Comparison of ENCODE assay signal across 1 fruit fly cellular context in the genomic region with DNA sequence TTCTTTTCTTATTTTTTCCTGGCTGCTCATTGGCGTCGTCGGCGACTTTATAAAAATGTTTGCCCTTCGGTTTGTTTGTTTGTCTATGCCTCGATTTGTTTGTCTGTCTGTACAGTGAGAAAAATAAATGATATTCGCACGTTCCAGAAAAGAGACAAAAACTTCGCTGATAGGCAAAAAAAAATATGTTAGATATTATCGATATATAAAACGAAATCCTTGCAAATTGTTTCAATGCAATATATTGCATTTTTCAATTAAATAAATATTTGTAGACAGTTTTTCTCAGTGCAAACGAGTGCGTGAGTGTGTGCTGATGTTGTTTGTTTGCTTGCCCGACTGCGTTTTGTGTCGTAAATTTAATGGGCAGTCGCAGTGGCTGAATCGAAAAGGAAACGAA.
TF ChIP-seq lines count a peak whose summit lies in the region.

No protein-coding gene starts in this region.

TF ChIP-seq in whole organism, embryonic, 481 proteins besides CTCF, POLR2A, EP300 and RAD21 (continued from another document and continues in another):
- TF ChIP-seq zen (tag; optimal IDR thresholded peaks at IDR 0.05; lab: Kevin White, UChicago) (peak; percentile 93), CG8359 (GFP tag; optimal IDR thresholded peaks at IDR 0.05; lab: Kevin White, UChicago; ENCODE audit: borderline replicate concordance) (peak; percentile 59), exex (tag; optimal IDR thresholded peaks at IDR 0.05; lab: Kevin White, UChicago) (no peak), CG3838 (GFP tag; optimal IDR thresholded peaks at IDR 0.05; lab: Kevin White, UChicago) (peak; percentile 16), pzg (GFP tag; optimal IDR thresholded peaks at IDR 0.05; lab: Kevin White, UChicago) (no peak), CG11696 (GFP tag; IDR thresholded peaks at IDR 0.05; lab: Robert Waterston, UW) (no peak), tna (GFP tag; IDR thresholded peaks at IDR 0.05; lab: Robert Waterston, UW; ENCODE audit: partially characterized antibody) (no peak), hkb (optimal IDR thresholded peaks at IDR 0.05; lab: Kevin White, UChicago) (no peak), hkb (GFP tag; IDR thresholded peaks at IDR 0.05; lab: Robert Waterston, UW) (0 out of 2 replicates have a peak, but pooled peaks have one; percentile 29), CG4854 (GFP tag; optimal IDR thresholded peaks at IDR 0.05; lab: Kevin White, UChicago) (no peak), hth (optimal IDR thresholded peaks at IDR 0.05; lab: Kevin White, UChicago) (no peak), CG8089 (GFP tag; optimal IDR thresholded peaks at IDR 0.05; lab: Kevin White, UChicago) (no peak), hb (GFP tag; IDR thresholded peaks at IDR 0.05; lab: Robert Waterston, UW; ENCODE audit: partially characterized antibody) (no peak), pita (GFP tag; optimal IDR thresholded peaks at IDR 0.05; lab: Kevin White, UChicago) (no peak), ranshi (GFP tag; IDR thresholded peaks at IDR 0.05; lab: Robert Waterston, UW) (peak; percentile 39; the same call in 1 of the 2 replicates), ttk (GFP tag; IDR thresholded peaks at IDR 0.05; lab: Robert Waterston, UW) (no peak), schlank (tag; optimal IDR thresholded peaks at IDR 0.05; lab: Kevin White, UChicago) (no peak), HLH4C (GFP tag; IDR thresholded peaks at IDR 0.05; lab: Robert Waterston, UW; ENCODE audit: partially characterized antibody) (no peak), cato (GFP tag; optimal IDR thresholded peaks at IDR 0.05; lab: Kevin White, UChicago; ENCODE audit: borderline replicate concordance) (peak; percentile 30), Spps (tag; optimal IDR thresholded peaks at IDR 0.05; lab: Kevin White, UChicago) (peak; percentile 62), kay (GFP tag; optimal IDR thresholded peaks at IDR 0.05; lab: Kevin White, UChicago) (no peak), gce (GFP tag; IDR thresholded peaks at IDR 0.05; lab: Robert Waterston, UW) (no peak), CG17568 (GFP tag; optimal IDR thresholded peaks at IDR 0.05; lab: Kevin White, UChicago) (peak; percentile 43), ATbp (GFP tag; optimal IDR thresholded peaks at IDR 0.05; lab: Kevin White, UChicago) (peak; percentile 44), CG8944 (GFP tag; optimal IDR thresholded peaks at IDR 0.05; lab: Kevin White, UChicago) (peak; percentile 45), az2 (GFP tag; optimal IDR thresholded peaks at IDR 0.05; lab: Kevin White, UChicago) (peak; percentile 69), ac (GFP tag; optimal IDR thresholded peaks at IDR 0.05; lab: Kevin White, UChicago) (peak; percentile 85), B-H1 (GFP tag; IDR thresholded peaks at IDR 0.05; lab: Robert Waterston, UW) (no peak), ab (GFP tag; optimal IDR thresholded peaks at IDR 0.05; lab: Kevin White, UChicago) (no peak), Gsc (GFP tag; IDR thresholded peaks at IDR 0.05; lab: Robert Waterston, UW) (no peak), Lpt (GFP tag; optimal IDR thresholded peaks at IDR 0.05; lab: Kevin White, UChicago) (no peak), mam (GFP tag; optimal IDR thresholded peaks at IDR 0.05; lab: Kevin White, UChicago) (peak; percentile 19), tgo (GFP tag; IDR thresholded peaks at IDR 0.05; lab: Robert Waterston, UW) (peak; percentile 43; the same call in 2 of the 3 replicates), CG18262 (tag; optimal IDR thresholded peaks at IDR 0.05; lab: Kevin White, UChicago) (peak; percentile 80), slbo (GFP tag; IDR thresholded peaks at IDR 0.05; lab: Robert Waterston, UW) (0 out of 2 replicates have a peak, but pooled peaks have one; percentile 28), CG1603 (tag; optimal IDR thresholded peaks at IDR 0.05; lab: Kevin White, UChicago) (peak; percentile 72), Hmx (GFP tag; optimal IDR thresholded peaks at IDR 0.05; lab: Kevin White, UChicago) (no peak), CG4282 (GFP tag; optimal IDR thresholded peaks at IDR 0.05; lab: Kevin White, UChicago) (no peak), Blimp-1 (GFP tag; optimal IDR thresholded peaks at IDR 0.05; lab: Kevin White, UChicago) (peak; percentile 70), CG32772 (GFP tag; IDR thresholded peaks at IDR 0.05; lab: Robert Waterston, UW) (peak; percentile 39), lov (optimal IDR thresholded peaks at IDR 0.05; lab: Kevin White, UChicago) (no peak), lov (GFP tag; IDR thresholded peaks at IDR 0.05; lab: Robert Waterston, UW) (peak; percentile 65; the same call in 1 of the 3 replicates), C15 (GFP tag; IDR thresholded peaks at IDR 0.05; lab: Robert Waterston, UW) (no peak), CkIIα-i1 (GFP tag; IDR thresholded peaks at IDR 0.05; lab: Robert Waterston, UW) (no peak), fd96Cb (tag; optimal IDR thresholded peaks at IDR 0.05; lab: Kevin White, UChicago) (peak; percentile 70), Atf3 (GFP tag; optimal IDR thresholded peaks at IDR 0.05; lab: Kevin White, UChicago) (peak; percentile 38), Mes4 (GFP tag; optimal IDR thresholded peaks at IDR 0.05; lab: Kevin White, UChicago) (peak; percentile 31), Neu2 (GFP tag; optimal IDR thresholded peaks at IDR 0.05; lab: Kevin White, UChicago; ENCODE audit: borderline replicate concordance) (no peak), CG31441 (GFP tag; IDR thresholded peaks at IDR 0.05; lab: Robert Waterston, UW) (peak; percentile 74), usp (GFP tag; optimal IDR thresholded peaks at IDR 0.05; lab: Kevin White, UChicago) (no peak), CG5953 (GFP tag; IDR thresholded peaks at IDR 0.05; lab: Robert Waterston, UW) (no peak), pan (optimal IDR thresholded peaks at IDR 0.05; lab: Kevin White, UChicago) (no peak), pan (GFP tag; optimal IDR thresholded peaks at IDR 0.05 in 1 of 2, IDR thresholded peaks at IDR 0.05 in 1 of 2) (peak in 1 of 2 experiments; percentile 26), sisA (GFP tag; IDR thresholded peaks at IDR 0.05; lab: Robert Waterston, UW) (peak; percentile 39; the same call in 1 of the 2 replicates), CG3281 (GFP tag; optimal IDR thresholded peaks at IDR 0.05; lab: Kevin White, UChicago) (peak; percentile 27), CG31365 (tag; optimal IDR thresholded peaks at IDR 0.05; lab: Kevin White, UChicago) (no peak), otp (GFP tag; IDR thresholded peaks at IDR 0.05; lab: Robert Waterston, UW) (peak; percentile 48; the same call in 1 of the 3 replicates), insv (GFP tag; optimal IDR thresholded peaks at IDR 0.05; lab: Kevin White, UChicago) (no peak), CG8290 (GFP tag; optimal IDR thresholded peaks at IDR 0.05; lab: Kevin White, UChicago) (peak; percentile 30), CG8290 (tag; optimal IDR thresholded peaks at IDR 0.05; lab: Kevin White, UChicago) (peak in 1 of 2 experiments; percentile 8), vvl (GFP tag; IDR thresholded peaks at IDR 0.05; lab: Robert Waterston, UW) (peak; percentile 59), CG43689 (GFP tag; IDR thresholded peaks at IDR 0.05; lab: Robert Waterston, UW) (no peak), Optix (GFP tag; IDR thresholded peaks at IDR 0.05; lab: Robert Waterston, UW) (no peak), slou (GFP tag; optimal IDR thresholded peaks at IDR 0.05; lab: Kevin White, UChicago) (peak; percentile 35), Aef1 (GFP tag; IDR thresholded peaks at IDR 0.05; lab: Robert Waterston, UW) (no peak), bab2 (GFP tag; optimal IDR thresholded peaks at IDR 0.05; lab: Kevin White, UChicago) (peak; percentile 43), CG18619 (GFP tag; optimal IDR thresholded peaks at IDR 0.05; lab: Kevin White, UChicago) (peak; percentile 44), CG18011 (GFP tag; optimal IDR thresholded peaks at IDR 0.05; lab: Kevin White, UChicago) (no peak), CG17829 (tag; optimal IDR thresholded peaks at IDR 0.05; lab: Kevin White, UChicago) (peak; percentile 74), mirr (GFP tag; optimal IDR thresholded peaks at IDR 0.05; lab: Kevin White, UChicago) (no peak), CG11398 (GFP tag; optimal IDR thresholded peaks at IDR 0.05; lab: Kevin White, UChicago) (peak; percentile 24), Sry-δ (GFP tag; optimal IDR thresholded peaks at IDR 0.05; lab: Kevin White, UChicago) (no peak), aop (GFP tag; IDR thresholded peaks at IDR 0.05; lab: Robert Waterston, UW) (no peak), fd64A (GFP tag; optimal IDR thresholded peaks at IDR 0.05; lab: Kevin White, UChicago) (no peak), dimm (GFP tag; IDR thresholded peaks at IDR 0.05; lab: Robert Waterston, UW) (no peak), CG14050 (GFP tag; IDR thresholded peaks at IDR 0.05; lab: Robert Waterston, UW) (no peak), CG42726 (GFP tag; IDR thresholded peaks at IDR 0.05; lab: Robert Waterston, UW; ENCODE audit: partially characterized antibody) (no peak), CG17328 (GFP tag; IDR thresholded peaks at IDR 0.05; lab: Robert Waterston, UW) (peak; percentile 60), Bdp1 (GFP tag; optimal IDR thresholded peaks at IDR 0.05; lab: Kevin White, UChicago) (peak; percentile 38), HHEX (GFP tag; optimal IDR thresholded peaks at IDR 0.05; lab: Kevin White, UChicago) (peak; percentile 44), CG1529 (GFP tag; optimal IDR thresholded peaks at IDR 0.05; lab: Kevin White, UChicago) (peak; percentile 59), CG16815 (GFP tag; optimal IDR thresholded peaks at IDR 0.05; lab: Kevin White, UChicago) (peak; percentile 68), nerfin-1 (tag; optimal IDR thresholded peaks at IDR 0.05; lab: Kevin White, UChicago) (peak; percentile 61), CG6689 (GFP tag; IDR thresholded peaks at IDR 0.05; lab: Robert Waterston, UW) (peak; percentile 58), jumu (GFP tag; optimal IDR thresholded peaks at IDR 0.05; lab: Kevin White, UChicago) (peak; percentile 15), Vsx1 (GFP tag; optimal IDR thresholded peaks at IDR 0.05; lab: Kevin White, UChicago) (peak; percentile 30), CG6175 (GFP tag; IDR thresholded peaks at IDR 0.05; lab: Robert Waterston, UW) (no peak), Ets65A (GFP tag; lab: Kevin White, UChicago) (no peak), prd (optimal IDR thresholded peaks at IDR 0.05; lab: Kevin White, UChicago) (no peak), prd (GFP tag; IDR thresholded peaks at IDR 0.05; lab: Robert Waterston, UW) (peak; percentile 85), Fer2 (tag; optimal IDR thresholded peaks at IDR 0.05; lab: Kevin White, UChicago) (no peak), dysf (GFP tag; IDR thresholded peaks at IDR 0.05; lab: Robert Waterston, UW) (0 out of 3 replicates have a peak, but pooled peaks have one; percentile 31), ro (GFP tag; IDR thresholded peaks at IDR 0.05; lab: Robert Waterston, UW) (no peak), CG8924 (tag; optimal IDR thresholded peaks at IDR 0.05; lab: Kevin White, UChicago) (peak; percentile 73), CG9215 (GFP tag; IDR thresholded peaks at IDR 0.05; lab: Robert Waterston, UW) (no peak), ems (GFP tag; optimal IDR thresholded peaks at IDR 0.05; lab: Kevin White, UChicago) (peak; percentile 57), run (tag; optimal IDR thresholded peaks at IDR 0.05; lab: Kevin White, UChicago) (no peak), sc (optimal IDR thresholded peaks at IDR 0.05; lab: Kevin White, UChicago) (no peak), sc (GFP tag; optimal IDR thresholded peaks at IDR 0.05; lab: Kevin White, UChicago) (peak; percentile 51), tio (GFP tag; optimal IDR thresholded peaks at IDR 0.05; lab: Kevin White, UChicago) (peak; percentile 52), Pdp1 (GFP tag; optimal IDR thresholded peaks at IDR 0.05; lab: Kevin White, UChicago) (peak; percentile 57 to 65), CG12659 (GFP tag; optimal IDR thresholded peaks at IDR 0.05; lab: Kevin White, UChicago) (peak; percentile 32), bbx (GFP tag; IDR thresholded peaks at IDR 0.05; lab: Robert Waterston, UW; ENCODE audit: partially characterized antibody) (no peak), klu (GFP tag; IDR thresholded peaks at IDR 0.05; lab: Robert Waterston, UW) (no peak; the same call in 1 of the 2 replicates), esg (GFP tag; conservative IDR thresholded peaks at IDR 0.05; lab: Robert Waterston, UW) (0 out of 2 replicates have a peak, but pooled peaks have one; percentile 14), CG9437 (GFP tag; optimal IDR thresholded peaks at IDR 0.05; lab: Kevin White, UChicago) (peak; percentile 26), gt (GFP tag; IDR thresholded peaks at IDR 0.05; lab: Robert Waterston, UW) (0 out of 2 replicates have a peak, but pooled peaks have one; percentile 25), Ada2b (GFP tag; IDR thresholded peaks at IDR 0.05; lab: Robert Waterston, UW) (peak; percentile 28; the same call in 1 of the 2 replicates), CG18476 (GFP tag; optimal IDR thresholded peaks at IDR 0.05; lab: Kevin White, UChicago) (peak; percentile 53), CG2712 (tag; optimal IDR thresholded peaks at IDR 0.05; lab: Kevin White, UChicago) (peak; percentile 84), CG12942 (GFP tag; optimal IDR thresholded peaks at IDR 0.05; lab: Kevin White, UChicago) (no peak), fd102C (GFP tag; optimal IDR thresholded peaks at IDR 0.05; lab: Kevin White, UChicago) (peak; percentile 93), bowl (GFP tag; IDR thresholded peaks at IDR 0.05; lab: Robert Waterston, UW) (no peak), Taf1 (GFP tag; IDR thresholded peaks at IDR 0.05; lab: Robert Waterston, UW) (no peak), cg (GFP tag; optimal IDR thresholded peaks at IDR 0.05; lab: Kevin White, UChicago) (peak; percentile 5), CG4404 (GFP tag; IDR thresholded peaks at IDR 0.05; lab: Robert Waterston, UW) (peak; percentile 82), sd (tag; optimal IDR thresholded peaks at IDR 0.05; lab: Kevin White, UChicago) (no peak), Drgx (GFP tag; IDR thresholded peaks at IDR 0.05; lab: Robert Waterston, UW) (no peak), Hmr (GFP tag; optimal IDR thresholded peaks at IDR 0.05; lab: Kevin White, UChicago) (peak; percentile 60), CG13296 (GFP tag; optimal IDR thresholded peaks at IDR 0.05; lab: Kevin White, UChicago) (peak; percentile 21), Med (GFP tag; lab: Kevin White, UChicago) (peak; percentile 84), crol (GFP tag; IDR thresholded peaks at IDR 0.05; lab: Robert Waterston, UW) (no peak), Elba2 (GFP tag; optimal IDR thresholded peaks at IDR 0.05; lab: Kevin White, UChicago) (peak; percentile 55), wdn (GFP tag; IDR thresholded peaks at IDR 0.05; lab: Robert Waterston, UW) (no peak), Chrac-16 (GFP tag; optimal IDR thresholded peaks at IDR 0.05; lab: Kevin White, UChicago) (peak; percentile 65), CG10654 (GFP tag; optimal IDR thresholded peaks at IDR 0.05; lab: Kevin White, UChicago) (peak; percentile 38), Atf-2 (GFP tag; optimal IDR thresholded peaks at IDR 0.05; lab: Kevin White, UChicago) (peak; percentile 53), btn (GFP tag; optimal IDR thresholded peaks at IDR 0.05; lab: Kevin White, UChicago) (peak; percentile 0)
